Worm (Caenorhabditis elegans): Measurements from ENCODE around the gene R08C7.5.
A peak's percentile ranks its signal among the peaks of the same experiment; 100 is the strongest.

The R08C7.5 gene

DNA sequence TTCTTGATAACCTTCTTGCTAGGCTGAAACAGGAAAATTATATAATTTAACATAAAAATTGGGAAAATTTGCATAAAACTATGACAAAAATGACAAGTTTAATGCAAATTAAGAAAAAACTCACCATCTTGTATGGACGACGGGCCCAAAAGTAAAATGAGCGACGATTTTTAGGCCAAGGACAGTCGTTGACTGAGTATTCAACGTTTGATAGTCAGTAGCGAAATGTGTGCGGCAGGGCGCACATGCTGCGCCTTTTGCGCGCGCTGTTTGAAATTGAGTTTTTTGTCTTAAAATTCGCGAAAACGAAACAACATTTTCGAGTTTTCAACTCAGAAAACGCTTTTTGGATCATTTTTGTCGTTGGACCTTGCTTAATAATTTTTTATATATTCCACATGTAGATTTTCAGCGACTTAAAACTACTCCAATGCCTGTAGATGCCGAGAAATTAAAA lies 39.6 kb upstream of the R08C7.5 start, which contains the start of the genes rpl-7A and set-21 (continued):
- TF ChIP-seq snpc-4 (tag; optimal IDR thresholded peaks at IDR 0.05): peak; percentile 63
- peak; percentile 93 for TF ChIP-seq nhr-21 (tag; optimal IDR thresholded peaks at IDR 0.05)

ce11 chrIV:4393488-4393887 lies 36.5 kb upstream of the R08C7.5 start:
- no peak for TF ChIP-seq nhr-237 (tag; optimal IDR thresholded peaks at IDR 0.05)
- no peak for TF ChIP-seq F13H6.1 (tag; optimal IDR thresholded peaks at IDR 0.05)
- no peak for TF ChIP-seq crh-2 (tag; optimal IDR thresholded peaks at IDR 0.05)
- no peak for TF ChIP-seq sma-3 (GFP tag; optimal IDR thresholded peaks at IDR 0.05)
- no peak for TF ChIP-seq fos-1 (tag; optimal IDR thresholded peaks at IDR 0.05)
- no peak for TF ChIP-seq aly-2 (tag; optimal IDR thresholded peaks at IDR 0.05)
- no peak for TF ChIP-seq nhr-21 (tag; optimal IDR thresholded peaks at IDR 0.05)
- no peak for TF ChIP-seq snpc-4 (tag; optimal IDR thresholded peaks at IDR 0.05)
- no peak for TF ChIP-seq nhr-11 (tag; optimal IDR thresholded peaks at IDR 0.05)
- no peak for TF ChIP-seq nhr-12 (tag; optimal IDR thresholded peaks at IDR 0.05)
- no peak for TF ChIP-seq skn-1 (tag; optimal IDR thresholded peaks at IDR 0.05)
- TF ChIP-seq lin-39 (tag; optimal IDR thresholded peaks at IDR 0.05): no peak
- no peak for TF ChIP-seq elt-1 (tag; optimal IDR thresholded peaks at IDR 0.05)
- TF ChIP-seq nhr-129 (tag; optimal IDR thresholded peaks at IDR 0.05): no peak
- TF ChIP-seq C34F6.9 (tag; optimal IDR thresholded peaks at IDR 0.05): no peak
- TF ChIP-seq ama-1 (optimal IDR thresholded peaks at IDR 0.05): no peak
- TF ChIP-seq ztf-4 (tag; optimal IDR thresholded peaks at IDR 0.05): no peak
- no peak for TF ChIP-seq dmd-4 (tag; optimal IDR thresholded peaks at IDR 0.05)

ce11 chrIV:4393942-4394460 lies 36.0 kb upstream of the R08C7.5 start, which contains the start of gene ell-1:
TSS of gene ell-1 (plus strand) at chrIV:4394410.
- TF ChIP-seq ceh-16 (tag; optimal IDR thresholded peaks at IDR 0.05) (no peak), nhr-21 (tag; optimal IDR thresholded peaks at IDR 0.05) (no peak), unc-62 (GFP tag; optimal IDR thresholded peaks at IDR 0.05) (no peak), alr-1 (tag; optimal IDR thresholded peaks at IDR 0.05) (no peak), sma-9 (GFP tag; optimal IDR thresholded peaks at IDR 0.05) (no peak), sma-9 (tag; optimal IDR thresholded peaks at IDR 0.05) (no peak), mbf-1 (tag; optimal IDR thresholded peaks at IDR 0.05) (no peak), nhr-77 (tag; optimal IDR thresholded peaks at IDR 0.05) (no peak), lin-11 (tag; optimal IDR thresholded peaks at IDR 0.05) (no peak), ztf-11 (tag; optimal IDR thresholded peaks at IDR 0.05) (no peak), aly-2 (tag; optimal IDR thresholded peaks at IDR 0.05) (no peak), nhr-12 (tag; optimal IDR thresholded peaks at IDR 0.05) (no peak)

DNA sequence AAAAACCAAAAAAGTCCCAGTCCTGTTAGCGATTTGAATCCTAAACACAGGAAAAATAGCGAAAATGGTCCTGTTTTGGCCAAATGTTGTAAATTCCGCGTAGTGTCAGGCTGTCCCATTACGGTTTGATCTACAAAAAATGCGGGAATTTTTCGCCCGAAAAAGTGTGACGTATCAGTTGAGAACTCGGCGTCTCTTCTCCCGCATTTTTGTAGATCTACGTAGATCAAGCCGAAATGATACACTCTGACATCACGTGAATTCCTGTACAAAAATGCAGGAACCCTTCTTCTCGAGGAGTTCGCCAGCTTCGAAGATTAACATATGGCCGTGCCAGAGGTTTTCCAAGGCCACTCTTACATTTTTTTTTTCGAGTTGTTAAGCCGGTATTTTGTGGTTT lies 34.5 kb upstream of the R08C7.5 start:
- TF ChIP-seq nhr-10 (tag; optimal IDR thresholded peaks at IDR 0.05) (no peak), unc-39 (tag; optimal IDR thresholded peaks at IDR 0.05) (no peak), nhr-12 (tag; optimal IDR thresholded peaks at IDR 0.05) (no peak), gmeb-1 (tag; optimal IDR thresholded peaks at IDR 0.05) (no peak), crh-2 (tag; optimal IDR thresholded peaks at IDR 0.05) (no peak), Y55F3AM.14 (GFP tag; optimal IDR thresholded peaks at IDR 0.05) (no peak), elt-3 (tag; optimal IDR thresholded peaks at IDR 0.05) (no peak), ceh-16 (tag; optimal IDR thresholded peaks at IDR 0.05) (no peak)

DNA sequence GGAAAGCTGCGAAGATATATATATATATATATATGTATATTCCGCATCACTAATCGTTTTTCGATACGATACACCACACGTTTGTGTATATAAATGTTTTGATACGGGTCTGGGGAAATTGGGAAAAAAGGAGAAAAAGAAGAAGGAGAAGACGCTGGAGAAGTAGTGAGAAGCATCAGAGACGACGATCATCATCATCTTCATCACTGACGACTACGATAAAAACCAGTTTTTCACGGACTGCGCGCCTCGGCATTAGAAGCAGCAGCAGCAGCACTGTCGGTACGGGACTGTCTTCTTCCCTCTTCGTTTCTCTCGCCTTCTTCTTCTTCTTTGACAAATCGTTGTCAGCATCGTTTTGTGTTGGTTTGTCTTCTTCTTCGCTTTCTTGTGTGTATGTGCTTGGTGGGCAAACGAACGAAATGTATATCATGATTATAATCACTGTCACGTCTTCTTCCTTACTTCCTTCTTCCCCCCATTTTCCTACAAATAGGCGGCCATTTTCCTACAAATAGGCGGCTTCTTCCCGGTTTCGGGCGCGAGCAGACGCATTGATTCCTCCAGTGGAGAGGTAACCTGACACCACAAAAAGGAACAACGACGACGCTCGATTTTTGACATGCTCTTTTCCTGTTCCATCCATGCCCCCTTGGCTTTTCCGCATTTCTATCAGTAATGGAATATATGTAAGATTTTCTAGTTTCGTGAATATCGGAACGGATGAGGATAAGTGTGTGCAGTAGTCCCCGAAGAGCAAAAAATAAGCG lies 33.8 kb upstream of the R08C7.5 start:
- TF ChIP-seq fos-1 (tag; optimal IDR thresholded peaks at IDR 0.05): peak; percentile 34
- no peak for TF ChIP-seq lsy-2 (tag; optimal IDR thresholded peaks at IDR 0.05)
- peak; percentile 9 for TF ChIP-seq sma-3 (GFP tag; optimal IDR thresholded peaks at IDR 0.05)
- TF ChIP-seq lin-39 (tag; optimal IDR thresholded peaks at IDR 0.05): no peak
- TF ChIP-seq nhr-25 (tag; optimal IDR thresholded peaks at IDR 0.05): peak; percentile 51
- TF ChIP-seq snpc-4 (tag; optimal IDR thresholded peaks at IDR 0.05): no peak
- no peak for TF ChIP-seq mbf-1 (tag; optimal IDR thresholded peaks at IDR 0.05)
- TF ChIP-seq mdl-1 (tag; optimal IDR thresholded peaks at IDR 0.05): no peak
- no peak for TF ChIP-seq unc-55 (GFP tag; optimal IDR thresholded peaks at IDR 0.05)
- peak; percentile 38 for TF ChIP-seq nhr-21 (tag; optimal IDR thresholded peaks at IDR 0.05)
- no peak for TF ChIP-seq ztf-4 (tag; optimal IDR thresholded peaks at IDR 0.05)
- TF ChIP-seq ztf-1 (GFP tag; conservative IDR thresholded peaks at IDR 0.05): no peak
- peak; percentile 59 for TF ChIP-seq blmp-1 (tag; optimal IDR thresholded peaks at IDR 0.05; ENCODE audit: insufficient read depth)
- no peak for TF ChIP-seq nhr-6 (tag; optimal IDR thresholded peaks at IDR 0.05)
